Fruit fly (Drosophila melanogaster) whole organism, pupa: Measurements from ENCODE around the gene CG32700.

Experiments
- CG12605 ChIP-seq: fragments of 200-800 bp; sonication (Bioruptor generic); IDR thresholded peaks from 2 replicates; pipeline ENCODE4 v1.3.6; 2022; ENCODE audit warnings: missing biosample characterization, missing genetic modification characterization
- CG13204 ChIP-seq: fragments of 200-800 bp; sonication (Bioruptor generic); optimal IDR thresholded peaks from 2 replicates; lab custom pipeline; 2018; ENCODE audit warnings: missing biosample characterization, mild to moderate bottlenecking, missing genetic modification characterization, moderate library complexity
- CG14655 ChIP-seq: fragments of 200-800 bp; sonication (Bioruptor generic); optimal IDR thresholded peaks from 3 replicates; lab custom pipeline; 2017; ENCODE audit warnings: mild to moderate bottlenecking, missing biosample characterization, missing genetic modification reagents, missing genetic modification characterization
- CG15710 ChIP-seq: fragments of 200-800 bp; sonication (Bioruptor generic); optimal IDR thresholded peaks from 2 replicates; lab custom pipeline; 2018; ENCODE audit warnings: missing biosample characterization, mild to moderate bottlenecking, missing genetic modification characterization, moderate library complexity
- CG34367 ChIP-seq: fragments of 200-800 bp; sonication (Bioruptor generic); optimal IDR thresholded peaks from 2 replicates; lab custom pipeline; 2018; ENCODE audit warnings: missing biosample characterization, mild to moderate bottlenecking, missing genetic modification characterization
- CG8301 ChIP-seq: fragments of 200-800 bp; sonication (Bioruptor generic); optimal IDR thresholded peaks from 2 replicates; lab custom pipeline; 2018; ENCODE audit warnings: missing biosample characterization, mild to moderate bottlenecking, missing genetic modification characterization
- CG9948 ChIP-seq: fragments of 200-800 bp; sonication (Bioruptor generic); optimal IDR thresholded peaks from 2 replicates; lab custom pipeline; 2018; ENCODE audit warnings: missing biosample characterization, mild to moderate bottlenecking, missing genetic modification characterization, moderate library complexity
- EcR ChIP-seq: fragments of 200-800 bp; sonication (Bioruptor generic); optimal IDR thresholded peaks from 3 replicates; lab custom pipeline; 2019; ENCODE audit warnings: missing biosample characterization, missing genetic modification characterization, mild to moderate bottlenecking, moderate library complexity, missing genetic modification reagents
- Ets98B ChIP-seq: fragments of 200-800 bp; sonication (Bioruptor generic); IDR thresholded peaks from 2 replicates; pipeline ENCODE4 v1.3.6; 2022; ENCODE audit warnings: missing biosample characterization, missing genetic modification characterization
- Snoo ChIP-seq: fragments of 200-800 bp; sonication (Bioruptor generic); optimal IDR thresholded peaks from 3 replicates; lab custom pipeline; 2017; ENCODE audit warnings: missing biosample characterization, mild to moderate bottlenecking, missing genetic modification characterization, inconsistent platforms

DNA sequence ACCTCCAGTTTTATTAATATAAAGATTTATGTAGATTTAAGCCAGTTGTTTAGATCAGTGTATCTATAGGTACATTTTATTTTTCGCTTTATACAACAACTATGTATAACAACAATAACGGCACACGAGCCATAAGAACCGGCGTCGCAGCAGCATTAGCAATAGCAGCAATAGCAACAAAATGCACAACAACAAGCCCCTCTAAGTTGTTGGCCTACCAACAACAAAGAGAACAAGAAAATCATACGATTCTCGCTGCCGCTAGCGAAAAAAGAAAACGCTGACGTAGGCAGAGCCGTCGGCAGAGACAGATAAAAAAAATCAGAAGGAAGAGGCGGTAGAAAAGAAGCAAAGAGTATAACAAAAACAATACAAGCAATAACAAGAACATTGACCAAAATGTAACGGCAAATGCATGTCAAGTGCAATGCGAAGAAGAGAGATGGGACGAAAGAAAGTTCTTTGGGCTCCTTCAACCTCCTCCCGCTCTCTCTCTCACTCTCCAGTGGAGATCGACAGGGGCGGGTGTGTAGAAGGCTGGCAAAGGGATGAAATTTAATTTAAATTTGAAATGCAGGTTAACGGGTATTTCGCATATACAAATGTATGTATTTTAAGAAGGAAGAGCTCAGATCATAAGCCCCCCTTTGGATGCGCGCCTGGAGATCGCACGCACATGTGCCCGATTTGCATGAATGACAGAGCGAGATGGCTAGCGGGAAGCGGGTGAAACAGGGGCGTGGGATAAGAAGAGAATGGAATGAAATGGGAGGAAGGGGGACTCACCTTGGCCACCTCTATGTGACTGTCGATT lies 28.3 kb upstream of the CG32700 start:
- peak; percentile 97 for TF ChIP-seq CG12605
- TF ChIP-seq CG13204 (GFP tag; lab: Kevin White, UChicago), result peak; percentile 94
- peak; percentile 99 for TF ChIP-seq Snoo (tag; lab: Kevin White, UChicago)
- TF ChIP-seq CG15710 (tag; lab: Kevin White, UChicago), result peak; percentile 99
- peak; percentile 98 for TF ChIP-seq CG9948 (tag; lab: Kevin White, UChicago)
- TF ChIP-seq CG8301 (tag; lab: Kevin White, UChicago), result peak; percentile 99
- peak; percentile 99 for TF ChIP-seq Ets98B (GFP tag; lab: Robert Waterston, UW)
- TF ChIP-seq CG14655 (GFP tag; lab: Kevin White, UChicago), result peak; percentile 99
- TF ChIP-seq EcR (GFP tag; lab: Kevin White, UChicago), result peak; percentile 83
- peak; percentile 98 for TF ChIP-seq CG34367 (tag; lab: Kevin White, UChicago)
